Worm (Caenorhabditis elegans) whole organism, L3 larva: ENCODE data around the gene K10C2.7.

Source experiments
- elt-2 ChIP-seq: sonication (generic microtip); optimal IDR thresholded peaks from 2 replicates; lab custom pipeline; 2016; ENCODE audit warnings: missing genetic modification reagents, mild to moderate bottlenecking, missing genetic modification characterization, missing compliant biosample characterization
- fkh-10 ChIP-seq: sonication (generic microtip); optimal IDR thresholded peaks from 2 replicates; lab custom pipeline; 2017; ENCODE audit warnings: missing biosample characterization, missing genetic modification reagents, missing genetic modification characterization
- jun-1 ChIP-seq: fragments of 150-350 bp; optimal IDR thresholded peaks from 2 replicates; lab custom pipeline; 2014; ENCODE audit warnings: missing biosample characterization, missing genetic modification reagents, missing genetic modification characterization
- mml-1 ChIP-seq: fragments of 150-350 bp; sonication (generic microtip); optimal IDR thresholded peaks from 3 replicates; lab custom pipeline; 2014; ENCODE audit warnings: missing biosample characterization, missing genetic modification characterization
- nfya-1 ChIP-seq: sonication (generic microtip); optimal IDR thresholded peaks from 2 replicates; lab custom pipeline; 2017; ENCODE audit warnings: missing genetic modification characterization, mild to moderate bottlenecking, missing compliant biosample characterization, antibody characterized with exemption, moderate library complexity; ENCODE audit not compliant: insufficient read depth
- nhr-12 ChIP-seq: fragments of 150-350 bp; optimal IDR thresholded peaks from 2 replicates; lab custom pipeline; 2014; ENCODE audit warnings: missing biosample characterization, missing genetic modification characterization
- nhr-23 ChIP-seq: fragments of 150-350 bp; optimal IDR thresholded peaks from 2 replicates; lab custom pipeline; 2014; ENCODE audit warnings: missing biosample characterization, missing genetic modification reagents, missing genetic modification characterization
- pha-4 ChIP-seq: fragments of 150-350 bp; optimal IDR thresholded peaks from 2 replicates; lab custom pipeline; 2014; ENCODE audit warnings: missing biosample characterization, missing genetic modification reagents, missing genetic modification characterization
- sea-2 ChIP-seq: fragments of 150-350 bp; sonication (generic microtip); optimal IDR thresholded peaks from 4 replicates; lab custom pipeline; 2014; ENCODE audit warnings: missing biosample characterization, missing genetic modification reagents, missing genetic modification characterization
- skn-1 ChIP-seq: fragments of 150-350 bp; optimal IDR thresholded peaks from 2 replicates; lab custom pipeline; 2014; ENCODE audit warnings: missing biosample characterization, missing genetic modification characterization
- snpc-4 ChIP-seq: fragments of 150-350 bp; optimal IDR thresholded peaks from 2 replicates; lab custom pipeline; 2014; ENCODE audit warnings: missing biosample characterization, missing genetic modification characterization
- unc-39 ChIP-seq: sonication (generic microtip); optimal IDR thresholded peaks from 4 replicates; lab custom pipeline; 2017; ENCODE audit warnings: missing biosample characterization, missing genetic modification characterization

DNA sequence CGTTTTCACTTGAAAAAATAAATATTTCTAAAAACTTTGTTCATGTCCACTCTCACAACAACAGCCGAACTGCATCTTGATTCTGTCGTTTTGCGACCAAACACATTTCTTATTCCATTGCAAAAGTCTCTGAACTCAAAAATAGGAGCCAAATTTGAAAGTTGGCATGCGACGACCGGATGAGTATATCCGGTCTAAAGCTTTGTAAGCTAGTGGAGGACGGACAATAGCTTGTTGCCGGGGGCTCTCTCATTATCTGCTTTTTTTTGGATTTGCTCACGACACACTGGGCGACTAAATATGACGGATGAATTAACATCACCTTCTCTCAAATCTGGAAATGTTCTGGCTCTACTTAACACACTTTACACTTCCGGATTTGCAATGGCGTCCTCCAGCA, 18.5 kb upstream of the K10C2.7 start, which contains the start of gene K04E7.1:
- TF ChIP-seq pha-4 (no peak), skn-1 (tag; lab: Kevin White, UChicago) (no peak), mml-1 (no peak), elt-2 (tag; lab: Kevin White, UChicago) (no peak), nhr-23 (tag; lab: Kevin White, UChicago) (no peak), snpc-4 (tag; lab: Kevin White, UChicago) (no peak), sea-2 (GFP tag; lab: Kevin White, UChicago) (no peak), jun-1 (tag; lab: Kevin White, UChicago) (no peak), unc-39 (tag; lab: Kevin White, UChicago) (no peak), nfya-1 (tag; lab: Kevin White, UChicago) (no peak), nhr-12 (no peak), fkh-10 (no peak)
